Fruit fly (Drosophila melanogaster) whole organism, embryonic: ENCODE data around the gene Cks85A.

Experiments
- Aef1 ChIP-seq: fragments of 200-800 bp; sonication (Bioruptor generic); IDR thresholded peaks from 3 replicates; pipeline ENCODE4 v1.3.6; 2022; ENCODE audit warnings: missing biosample characterization, missing genetic modification characterization
- Asciz ChIP-seq: fragments of 200-800 bp; sonication (Bioruptor generic); optimal IDR thresholded peaks from 2 replicates; lab custom pipeline; 2017; ENCODE audit warnings: missing biosample characterization, mild to moderate bottlenecking, missing genetic modification characterization, missing genetic modification reagents
- Awh ChIP-seq: fragments of 200-800 bp; sonication (Bioruptor generic); IDR thresholded peaks from 2 replicates; pipeline ENCODE4, ENCODE4 v1.3.6; 2022; ENCODE audit warnings: missing biosample characterization, missing genetic modification characterization
- B-H2 ChIP-seq: fragments of 200-800 bp; sonication (Bioruptor generic); optimal IDR thresholded peaks from 2 replicates; lab custom pipeline; 2018; ENCODE audit warnings: missing biosample characterization, mild to moderate bottlenecking, missing genetic modification characterization
- CG10274 ChIP-seq: fragments of 200-800 bp; sonication (Bioruptor generic); optimal IDR thresholded peaks from 3 replicates; lab custom pipeline; 2017; ENCODE audit warnings: missing biosample characterization, mild to moderate bottlenecking, missing genetic modification characterization
- CG10959 ChIP-seq: fragments of 200-800 bp; sonication (Bioruptor generic); IDR thresholded peaks from 2 replicates; pipeline ENCODE4 v1.3.6; 2022; ENCODE audit warnings: missing biosample characterization, missing genetic modification characterization
- CG11247 ChIP-seq: fragments of 200-800 bp; sonication (Bioruptor generic); IDR thresholded peaks from 2 replicates; pipeline ENCODE4 v1.3.6; 2022; ENCODE audit warnings: missing biosample characterization, missing genetic modification characterization
- CG11695 ChIP-seq: fragments of 200-800 bp; sonication (Bioruptor generic); IDR thresholded peaks from 3 replicates; pipeline ENCODE4 v1.3.6; 2022; ENCODE audit warnings: missing biosample characterization, missing genetic modification characterization
- CG15479 ChIP-seq: fragments of 200-800 bp; sonication (Bioruptor generic); optimal IDR thresholded peaks from 3 replicates; lab custom pipeline; 2019; ENCODE audit warnings: missing biosample characterization, mild to moderate bottlenecking, missing genetic modification characterization, moderate library complexity
- CG15696 ChIP-seq: fragments of 200-800 bp; sonication (Bioruptor generic); optimal IDR thresholded peaks from 2 replicates; lab custom pipeline; 2019; ENCODE audit warnings: missing biosample characterization, mild to moderate bottlenecking, missing genetic modification characterization, moderate library complexity
- CG18476 ChIP-seq: fragments of 200-800 bp; sonication (Bioruptor generic); optimal IDR thresholded peaks from 2 replicates; lab custom pipeline; 2016; ENCODE audit warnings: missing biosample characterization, mild to moderate bottlenecking, missing genetic modification characterization
- CG18764 ChIP-seq: fragments of 200-800 bp; sonication (Bioruptor generic); optimal IDR thresholded peaks from 3 replicates; lab custom pipeline; 2016; ENCODE audit warnings: missing biosample characterization, missing genetic modification characterization
- CG2116 ChIP-seq: fragments of 200-800 bp; sonication (Bioruptor generic); optimal IDR thresholded peaks from 3 replicates; lab custom pipeline; 2018; ENCODE audit warnings: missing biosample characterization, mild to moderate bottlenecking, missing genetic modification characterization
- CG31441 ChIP-seq: fragments of 200-800 bp; sonication (Bioruptor generic); IDR thresholded peaks from 2 replicates; pipeline ENCODE4 v1.3.6; 2022; ENCODE audit warnings: missing biosample characterization, missing genetic modification characterization
- CG3281 ChIP-seq: fragments of 200-800 bp; sonication (Bioruptor generic); optimal IDR thresholded peaks from 3 replicates; lab custom pipeline; 2017; ENCODE audit warnings: missing biosample characterization, mild to moderate bottlenecking, missing genetic modification characterization
- CG33213 ChIP-seq: fragments of 200-800 bp; sonication (Bioruptor generic); optimal IDR thresholded peaks from 3 replicates; lab custom pipeline; 2016; ENCODE audit warnings: missing biosample characterization, missing genetic modification characterization
- CG4282 ChIP-seq: fragments of 200-800 bp; sonication (Bioruptor generic); optimal IDR thresholded peaks from 2 replicates; lab custom pipeline; 2016; ENCODE audit warnings: missing biosample characterization, missing genetic modification characterization
- CG7271 ChIP-seq: fragments of 200-800 bp; sonication (Bioruptor generic); optimal IDR thresholded peaks from 2 replicates; lab custom pipeline; 2018; ENCODE audit warnings: missing biosample characterization, mild to moderate bottlenecking, missing genetic modification characterization, moderate library complexity
- CG8281 ChIP-seq: fragments of 200-800 bp; sonication (Bioruptor generic); optimal IDR thresholded peaks from 2 replicates; lab custom pipeline; 2018; ENCODE audit warnings: missing biosample characterization, mild to moderate bottlenecking, missing genetic modification characterization, moderate library complexity
- CG8388 ChIP-seq: fragments of 200-800 bp; sonication (Bioruptor generic); optimal IDR thresholded peaks from 2 replicates; lab custom pipeline; 2019; ENCODE audit warnings: missing biosample characterization, mild to moderate bottlenecking, missing genetic modification characterization, moderate library complexity
- CG9727 ChIP-seq: fragments of 200-800 bp; sonication (Bioruptor generic); optimal IDR thresholded peaks from 3 replicates; lab custom pipeline; 2017; ENCODE audit warnings: missing biosample characterization, mild to moderate bottlenecking, missing genetic modification characterization
- CoRest ChIP-seq: fragments of 200-800 bp; sonication (Bioruptor generic); optimal IDR thresholded peaks from 3 replicates; lab custom pipeline; 2018; ENCODE audit warnings: missing biosample characterization, mild to moderate bottlenecking, missing genetic modification characterization, moderate library complexity
- D ChIP-seq, 2 experiments: fragments of 200-800 bp in 1 of 2; fragments of >200 bp in 1 of 2; sonication (Bioruptor generic) in 1 of 2; optimal IDR thresholded peaks; 2 replicates in 1 of 2; 3 replicates in 1 of 2; lab custom pipeline; 2017; ENCODE audit warnings: mild to moderate bottlenecking in 1 of 2, missing biosample characterization in 1 of 2, missing genetic modification characterization in 1 of 2, missing genetic modification reagents in 1 of 2
- Dref ChIP-seq: fragments of 200-800 bp; sonication (Bioruptor generic); IDR thresholded peaks from 2 replicates; pipeline ENCODE4 v1.3.6; 2022; ENCODE audit warnings: missing biosample characterization, missing genetic modification characterization
- ERR ChIP-seq: fragments of 200-800 bp; sonication (Bioruptor generic); optimal IDR thresholded peaks from 2 replicates; lab custom pipeline; 2016; ENCODE audit warnings: missing biosample characterization, missing genetic modification characterization
- HHEX ChIP-seq: fragments of 200-800 bp; sonication (Bioruptor generic); optimal IDR thresholded peaks from 3 replicates; lab custom pipeline; 2017; ENCODE audit warnings: missing biosample characterization, mild to moderate bottlenecking, missing genetic modification characterization, missing genetic modification reagents
- HmgZ ChIP-seq: fragments of 200-800 bp; sonication (Bioruptor generic); optimal IDR thresholded peaks from 2 replicates; lab custom pipeline; 2018; ENCODE audit warnings: missing biosample characterization, mild to moderate bottlenecking, missing genetic modification characterization
- Hmx ChIP-seq: fragments of 200-800 bp; sonication (Bioruptor generic); optimal IDR thresholded peaks from 2 replicates; lab custom pipeline; 2016; ENCODE audit warnings: missing biosample characterization, missing genetic modification characterization
- Hr51 ChIP-seq, 2 experiments: fragments of 200-800 bp; sonication (Bioruptor generic); optimal IDR thresholded peaks; 2 replicates in 1 of 2; 3 replicates in 1 of 2; lab custom pipeline; 2016 to 2018; ENCODE audit warnings: missing biosample characterization in 2 of 2, missing genetic modification characterization in 2 of 2, mild to moderate bottlenecking in 1 of 2, moderate library complexity in 1 of 2
- Hr78 ChIP-seq, 2 experiments: fragments of 200-800 bp in 1 of 2; fragments of >200 bp in 1 of 2; sonication (Bioruptor generic) in 1 of 2; optimal IDR thresholded peaks; 2 replicates each; lab custom pipeline; 2017 to 2019; ENCODE audit warnings: missing biosample characterization in 2 of 2, missing genetic modification characterization in 2 of 2, mild to moderate bottlenecking in 1 of 2, moderate library complexity in 1 of 2
- Opbp ChIP-seq: fragments of 200-800 bp; sonication (Bioruptor generic); IDR thresholded peaks from 3 replicates; pipeline ENCODE4 v1.3.6; 2022; ENCODE audit warnings: missing biosample characterization, missing genetic modification characterization; ENCODE audit not compliant: partially characterized antibody
- Rfx ChIP-seq: fragments of 200-800 bp; sonication (Bioruptor generic); IDR thresholded peaks from 2 replicates; pipeline ENCODE4 v1.3.6; 2022; ENCODE audit warnings: missing biosample characterization, missing genetic modification characterization
- Sox100B ChIP-seq: fragments of 200-800 bp; sonication (Bioruptor generic); optimal IDR thresholded peaks from 3 replicates; lab custom pipeline; 2018; ENCODE audit warnings: missing biosample characterization, mild to moderate bottlenecking, missing genetic modification characterization
- bab2 ChIP-seq: fragments of 200-800 bp; sonication (Bioruptor generic); optimal IDR thresholded peaks from 2 replicates; lab custom pipeline; 2016; ENCODE audit warnings: missing biosample characterization, missing genetic modification characterization
- caup ChIP-seq: fragments of 200-800 bp; sonication (Bioruptor generic); optimal IDR thresholded peaks from 3 replicates; lab custom pipeline; 2017; ENCODE audit warnings: missing biosample characterization, mild to moderate bottlenecking, missing genetic modification characterization, moderate library complexity; ENCODE audit not compliant: severe bottlenecking
- danr ChIP-seq: fragments of 200-800 bp; sonication (Bioruptor generic); IDR thresholded peaks from 2 replicates; pipeline ENCODE4 v1.3.6; 2022; ENCODE audit warnings: missing biosample characterization, missing genetic modification characterization
- dmrt99B ChIP-seq: fragments of 200-800 bp; sonication (Bioruptor generic); optimal IDR thresholded peaks from 2 replicates; lab custom pipeline; 2018; ENCODE audit warnings: missing biosample characterization, mild to moderate bottlenecking, missing genetic modification characterization, moderate library complexity
- fd3F ChIP-seq: fragments of 200-800 bp; sonication (Bioruptor generic); optimal IDR thresholded peaks from 2 replicates; lab custom pipeline; 2018; ENCODE audit warnings: missing biosample characterization, mild to moderate bottlenecking, missing genetic modification characterization, moderate library complexity
- gsb-n ChIP-seq: fragments of 200-800 bp; sonication (Bioruptor generic); optimal IDR thresholded peaks from 3 replicates; lab custom pipeline; 2018; ENCODE audit warnings: missing biosample characterization, mild to moderate bottlenecking, missing genetic modification characterization
- maf-S ChIP-seq: fragments of 200-800 bp; sonication (Bioruptor generic); optimal IDR thresholded peaks from 2 replicates; lab custom pipeline; 2016; ENCODE audit warnings: missing biosample characterization, missing genetic modification characterization
- nerfin-1 ChIP-seq: fragments of 200-800 bp; sonication (Bioruptor generic); optimal IDR thresholded peaks from 3 replicates; lab custom pipeline; 2019; ENCODE audit warnings: missing biosample characterization, mild to moderate bottlenecking, missing genetic modification characterization, moderate library complexity
- oc ChIP-seq: fragments of 200-800 bp; sonication (Bioruptor generic); optimal IDR thresholded peaks from 2 replicates; lab custom pipeline; 2018; ENCODE audit warnings: missing biosample characterization, mild to moderate bottlenecking, missing genetic modification characterization, moderate library complexity
- pan ChIP-seq, 4 experiments: fragments of >200 bp in 3 of 4; fragments of 200-800 bp in 1 of 4; sonication (Bioruptor generic) in 1 of 4; optimal IDR thresholded peaks in 3 of 4; IDR thresholded peaks in 1 of 4; 2 replicates each; pipeline versions ENCODE4 v1.3.6 to Lab custom; 2017 to 2022; ENCODE audit warnings: missing biosample characterization in 2 of 4, missing genetic modification characterization in 2 of 4, mixed read lengths in 1 of 4
- rib ChIP-seq: fragments of 200-800 bp; sonication (Bioruptor generic); IDR thresholded peaks from 2 replicates; pipeline ENCODE4 v1.3.6; 2022; ENCODE audit warnings: missing biosample characterization, missing genetic modification characterization
- run ChIP-seq: fragments of 200-800 bp; sonication (Bioruptor generic); optimal IDR thresholded peaks from 3 replicates; lab custom pipeline; 2018; ENCODE audit warnings: missing biosample characterization, mild to moderate bottlenecking, missing genetic modification characterization
- sens ChIP-seq: fragments of 200-800 bp; sonication (Bioruptor generic); peaks from one replicate; lab custom pipeline; 2016; ENCODE audit warnings: missing biosample characterization, missing genetic modification characterization
- tin ChIP-seq: fragments of 200-800 bp; sonication (Bioruptor generic); optimal IDR thresholded peaks from 3 replicates; lab custom pipeline; 2016; ENCODE audit warnings: missing biosample characterization, missing genetic modification characterization
- unpg ChIP-seq: fragments of 200-800 bp; sonication (Bioruptor generic); optimal IDR thresholded peaks from 3 replicates; lab custom pipeline; 2018; ENCODE audit warnings: missing biosample characterization, mild to moderate bottlenecking, missing genetic modification characterization, moderate library complexity
- wor ChIP-seq: fragments of 200-800 bp; sonication (Bioruptor generic); IDR thresholded peaks from 2 replicates; pipeline ENCODE4 v1.3.6; 2022; ENCODE audit warnings: missing biosample characterization, missing genetic modification characterization

Gene Cks85A

DNA sequence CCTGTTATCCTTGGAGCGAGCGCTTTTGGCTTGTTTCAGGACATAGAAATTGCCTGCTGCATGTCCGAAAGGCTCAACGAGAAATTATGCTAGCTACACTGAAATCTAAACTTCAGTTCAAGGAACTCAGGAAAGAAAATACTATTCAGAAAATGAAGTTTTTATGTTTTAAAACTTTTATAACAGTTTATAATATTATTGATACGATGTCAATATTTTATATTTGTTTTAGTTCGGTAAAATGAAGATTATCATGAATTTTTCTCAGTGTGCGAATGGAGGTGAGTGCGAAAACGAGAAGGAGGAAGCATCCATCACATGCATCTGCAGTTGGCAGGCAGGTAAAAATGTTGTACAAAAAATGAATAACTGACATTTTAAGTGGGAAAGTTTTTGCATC is 28.1 kb upstream of the Cks85A start (continued):
- TF ChIP-seq CG31441 (GFP tag; lab: Robert Waterston, UW) (peak; percentile 80), Aef1 (GFP tag; lab: Robert Waterston, UW) (no peak), CoRest (peak; percentile 67), CG8388 (GFP tag; lab: Kevin White, UChicago) (peak; percentile 80), run (peak; percentile 38), Rfx (GFP tag; lab: Robert Waterston, UW) (peak; percentile 58), CG33213 (GFP tag; lab: Kevin White, UChicago) (no peak), unpg (GFP tag; lab: Kevin White, UChicago) (peak; percentile 77), danr (GFP tag; lab: Robert Waterston, UW) (no peak), HHEX (GFP tag; lab: Kevin White, UChicago) (peak; percentile 7), CG11247 (GFP tag; lab: Robert Waterston, UW) (no peak), CG15696 (tag; lab: Kevin White, UChicago) (peak; percentile 54), gsb-n (tag; lab: Kevin White, UChicago) (peak; percentile 65), sens (peak; percentile 81), wor (GFP tag; lab: Robert Waterston, UW) (peak; percentile 46; the same call in 1 of the 2 replicates), CG8281 (tag; lab: Kevin White, UChicago) (peak; percentile 21), tin (GFP tag; lab: Kevin White, UChicago) (peak; percentile 64), pan (optimal IDR thresholded peaks at IDR 0.05; lab: Kevin White, UChicago) (no peak), pan (GFP tag; optimal IDR thresholded peaks at IDR 0.05 in 1 of 2, IDR thresholded peaks at IDR 0.05 in 1 of 2) (peak in 1 of 2 experiments; percentile 63), CG2116 (GFP tag; lab: Kevin White, UChicago) (peak; percentile 13), Awh (peak; percentile 45; the same call in 1 of the 2 replicates), HmgZ (tag; lab: Kevin White, UChicago) (peak; percentile 1), nerfin-1 (tag; lab: Kevin White, UChicago) (no peak), CG4282 (GFP tag; lab: Kevin White, UChicago) (no peak), Sox100B (GFP tag; lab: Kevin White, UChicago) (peak; percentile 68), fd3F (GFP tag; lab: Kevin White, UChicago) (peak; percentile 8), dmrt99B (tag; lab: Kevin White, UChicago) (peak; percentile 76), B-H2 (GFP tag; lab: Kevin White, UChicago) (no peak), ERR (GFP tag; lab: Kevin White, UChicago) (no peak), CG7271 (tag; lab: Kevin White, UChicago) (peak; percentile 88), Opbp (GFP tag; lab: Robert Waterston, UW) (no peak), CG11695 (GFP tag; lab: Robert Waterston, UW) (peak; percentile 57; the same call in 2 of the 3 replicates), rib (GFP tag; lab: Robert Waterston, UW) (no peak), maf-S (no peak), Hr51 (GFP tag; optimal IDR thresholded peaks at IDR 0.05; lab: Kevin White, UChicago) (peak in 1 of 2 experiments; percentile 80), D (optimal IDR thresholded peaks at IDR 0.05; lab: Kevin White, UChicago) (no peak), D (GFP tag; optimal IDR thresholded peaks at IDR 0.05; lab: Kevin White, UChicago) (peak; percentile 38), Hmx (no peak), Asciz (GFP tag; lab: Kevin White, UChicago) (peak; percentile 58), CG9727 (GFP tag; lab: Kevin White, UChicago) (peak; percentile 74), caup (peak; percentile 2), CG10274 (no peak), bab2 (GFP tag; lab: Kevin White, UChicago) (peak; percentile 22), CG18764 (GFP tag; lab: Kevin White, UChicago) (peak; percentile 28), oc (tag; lab: Kevin White, UChicago) (peak; percentile 38), CG18476 (GFP tag; lab: Kevin White, UChicago) (peak; percentile 44), CG15479 (peak; percentile 24), Hr78 (GFP tag; optimal IDR thresholded peaks at IDR 0.05; lab: Kevin White, UChicago) (no peak), CG3281 (GFP tag; lab: Kevin White, UChicago) (peak; percentile 38), Dref (GFP tag; lab: Robert Waterston, UW) (no peak), CG10959 (GFP tag; lab: Robert Waterston, UW) (peak; percentile 59; the same call in 1 of the 2 replicates)
